Worm (Caenorhabditis elegans) whole organism, L3 larva: ENCODE measurements around the gene R10E4.9.

Experiments used
- R02D3.7 ChIP-seq: fragments of 150-350 bp; optimal IDR thresholded peaks from 2 replicates; lab custom pipeline; 2014; ENCODE audit warnings: missing biosample characterization, missing genetic modification characterization
- ZK546.5 ChIP-seq: sonication (generic microtip); optimal IDR thresholded peaks from 2 replicates; lab custom pipeline; 2017; ENCODE audit warnings: missing biosample characterization, missing genetic modification characterization
- ama-1 ChIP-seq: fragments of 150-350 bp; optimal IDR thresholded peaks from 2 replicates; lab custom pipeline; 2018
- ceh-28 ChIP-seq: fragments of 150-350 bp; optimal IDR thresholded peaks from 2 replicates; lab custom pipeline; 2014; ENCODE audit warnings: missing biosample characterization, missing genetic modification reagents, missing genetic modification characterization
- ceh-9 ChIP-seq: sonication (generic microtip); optimal IDR thresholded peaks from 2 replicates; lab custom pipeline; 2018; ENCODE audit warnings: missing biosample characterization, missing genetic modification characterization
- daf-12 ChIP-seq: fragments of 150-350 bp; optimal IDR thresholded peaks from 2 replicates; lab custom pipeline; 2014; ENCODE audit warnings: missing biosample characterization, missing genetic modification reagents, missing genetic modification characterization
- egl-5 ChIP-seq: fragments of 150-350 bp; optimal IDR thresholded peaks from 2 replicates; lab custom pipeline; 2017; ENCODE audit warnings: missing biosample characterization, missing genetic modification reagents, missing genetic modification characterization, inconsistent platforms
- elt-1 ChIP-seq: fragments of 150-350 bp; optimal IDR thresholded peaks from 2 replicates; lab custom pipeline; 2014; ENCODE audit warnings: missing biosample characterization, missing genetic modification characterization
- elt-2 ChIP-seq: sonication (generic microtip); optimal IDR thresholded peaks from 2 replicates; lab custom pipeline; 2016; ENCODE audit warnings: missing genetic modification reagents, mild to moderate bottlenecking, missing genetic modification characterization, missing compliant biosample characterization
- elt-3 ChIP-seq, 3 experiments: fragments of 150-350 bp in 1 of 3; sonication (generic microtip) in 2 of 3; optimal IDR thresholded peaks; 2 replicates in 2 of 3; 4 replicates in 1 of 3; lab custom pipeline; 2014 to 2017; ENCODE audit warnings: missing biosample characterization in 3 of 3, missing genetic modification characterization in 3 of 3
- eor-1 ChIP-seq, 2 experiments: fragments of 150-350 bp; optimal IDR thresholded peaks; 2 replicates each; lab custom pipeline; 2014 to 2018; ENCODE audit warnings: missing biosample characterization in 2 of 2, missing genetic modification characterization in 2 of 2
- fkh-10 ChIP-seq: sonication (generic microtip); optimal IDR thresholded peaks from 2 replicates; lab custom pipeline; 2017; ENCODE audit warnings: missing biosample characterization, missing genetic modification reagents, missing genetic modification characterization
- hmg-11 ChIP-seq: sonication (generic microtip); optimal IDR thresholded peaks from 2 replicates; lab custom pipeline; 2016; ENCODE audit warnings: missing genetic modification characterization, missing compliant biosample characterization
- jun-1 ChIP-seq: fragments of 150-350 bp; optimal IDR thresholded peaks from 2 replicates; lab custom pipeline; 2014; ENCODE audit warnings: missing biosample characterization, missing genetic modification reagents, missing genetic modification characterization
- lin-15B ChIP-seq: fragments of 150-350 bp; optimal IDR thresholded peaks from 2 replicates; lab custom pipeline; 2014; ENCODE audit warnings: missing biosample characterization, missing genetic modification characterization
- lin-39 ChIP-seq: fragments of 150-350 bp; optimal IDR thresholded peaks from 2 replicates; lab custom pipeline; 2018; ENCODE audit warnings: missing biosample characterization, missing genetic modification reagents, missing genetic modification characterization
- mml-1 ChIP-seq: fragments of 150-350 bp; sonication (generic microtip); optimal IDR thresholded peaks from 3 replicates; lab custom pipeline; 2014; ENCODE audit warnings: missing biosample characterization, missing genetic modification characterization
- nfya-1 ChIP-seq: sonication (generic microtip); optimal IDR thresholded peaks from 2 replicates; lab custom pipeline; 2017; ENCODE audit warnings: missing genetic modification characterization, mild to moderate bottlenecking, missing compliant biosample characterization, antibody characterized with exemption, moderate library complexity; ENCODE audit not compliant: insufficient read depth
- nhr-23 ChIP-seq: fragments of 150-350 bp; optimal IDR thresholded peaks from 2 replicates; lab custom pipeline; 2014; ENCODE audit warnings: missing biosample characterization, missing genetic modification reagents, missing genetic modification characterization
- nhr-25 ChIP-seq: sonication (generic microtip); optimal IDR thresholded peaks from 2 replicates; lab custom pipeline; 2017; ENCODE audit warnings: missing biosample characterization, missing genetic modification characterization
- nhr-43 ChIP-seq: sonication (generic microtip); optimal IDR thresholded peaks from 2 replicates; lab custom pipeline; 2016; ENCODE audit warnings: mild to moderate bottlenecking, missing genetic modification characterization, missing compliant biosample characterization; ENCODE audit not compliant: poor library complexity, severe bottlenecking
- nhr-67 ChIP-seq: fragments of 150-350 bp; optimal IDR thresholded peaks from 2 replicates; lab custom pipeline; 2014; ENCODE audit warnings: missing biosample characterization, missing genetic modification characterization
- nhr-76 ChIP-seq: fragments of 150-350 bp; sonication (generic microtip); optimal IDR thresholded peaks from 5 replicates; lab custom pipeline; 2014; ENCODE audit warnings: missing biosample characterization, missing genetic modification characterization
- nhr-77 ChIP-seq: fragments of 150-350 bp; optimal IDR thresholded peaks from 2 replicates; lab custom pipeline; 2014; ENCODE audit warnings: missing biosample characterization, missing genetic modification characterization
- pha-4 ChIP-seq: fragments of 150-350 bp; optimal IDR thresholded peaks from 2 replicates; lab custom pipeline; 2014; ENCODE audit warnings: missing biosample characterization, missing genetic modification reagents, missing genetic modification characterization
- pqm-1 ChIP-seq: fragments of 150-350 bp; optimal IDR thresholded peaks from 2 replicates; lab custom pipeline; 2017; ENCODE audit warnings: missing biosample characterization, missing genetic modification characterization, inconsistent platforms
- skn-1 ChIP-seq: fragments of 150-350 bp; optimal IDR thresholded peaks from 2 replicates; lab custom pipeline; 2014; ENCODE audit warnings: missing biosample characterization, missing genetic modification characterization
- snpc-4 ChIP-seq: fragments of 150-350 bp; optimal IDR thresholded peaks from 2 replicates; lab custom pipeline; 2014; ENCODE audit warnings: missing biosample characterization, missing genetic modification characterization
- tbx-2 ChIP-seq: sonication (generic microtip); optimal IDR thresholded peaks from 2 replicates; lab custom pipeline; 2016; ENCODE audit warnings: mild to moderate bottlenecking, missing genetic modification characterization, missing compliant biosample characterization
- ztf-11 ChIP-seq: fragments of 150-350 bp; optimal IDR thresholded peaks from 2 replicates; lab custom pipeline; 2014; ENCODE audit warnings: missing biosample characterization, missing genetic modification characterization
- ztf-4 ChIP-seq: fragments of 150-350 bp; optimal IDR thresholded peaks from 2 replicates; lab custom pipeline; 2014; ENCODE audit warnings: missing biosample characterization, missing genetic modification characterization

Gene R10E4.9

ce11 chrIII:4272864-4273263 is 29.3 kb downstream of the R10E4.9 start:
- TF ChIP-seq snpc-4 (no peak), mml-1 (peak; percentile 43)

ce11 chrIII:4271059-4271458 is 31.1 kb downstream of the R10E4.9 start:
- no peak for TF ChIP-seq egl-5 (tag; lab: Kevin White, UChicago)
- no peak for TF ChIP-seq lin-39 (tag; lab: Kevin White, UChicago)
- no peak for TF ChIP-seq ama-1 (lab: Kevin White, UChicago)
- TF ChIP-seq pha-4 (tag; lab: Kevin White, UChicago), result no peak
- TF ChIP-seq ztf-11 (tag; lab: Kevin White, UChicago), result no peak
- no peak for TF ChIP-seq skn-1
- no peak for TF ChIP-seq tbx-2
- no peak for TF ChIP-seq nhr-76
- no peak for TF ChIP-seq elt-3 (tag; optimal IDR thresholded peaks at IDR 0.05; lab: Kevin White, UChicago)

ce11 chrIII:4269220-4269935 is 32.8 kb downstream of the R10E4.9 start, which contains the start of the genes sftb-1 and R10E4.1:
Gene sftb-1 (minus strand): TSS chrIII:4269270.
Gene R10E4.1 (plus strand): TSS chrIII:4269743.
- no peak for TF ChIP-seq ama-1 (lab: Kevin White, UChicago)
- TF ChIP-seq eor-1 (tag; optimal IDR thresholded peaks at IDR 0.05; lab: Kevin White, UChicago), result no peak
- TF ChIP-seq ZK546.5 (tag; lab: Kevin White, UChicago), result no peak
- TF ChIP-seq daf-12, result no peak
- TF ChIP-seq snpc-4, result peak; percentile 81
- peak; percentile 69 for TF ChIP-seq pha-4 (tag; lab: Kevin White, UChicago)
- peak; percentile 37 for TF ChIP-seq jun-1
- peak; percentile 77 for TF ChIP-seq lin-39 (tag; lab: Kevin White, UChicago)
- TF ChIP-seq nhr-23 (tag; lab: Kevin White, UChicago), result peak; percentile 71
- TF ChIP-seq fkh-10 (GFP tag; lab: Kevin White, UChicago), result no peak
- peak; percentile 68 for TF ChIP-seq nhr-25
- TF ChIP-seq ceh-28 (tag; lab: Kevin White, UChicago), result peak; percentile 22
- peak; percentile 30 for TF ChIP-seq nhr-43 (tag; lab: Kevin White, UChicago)
- TF ChIP-seq hmg-11 (tag; lab: Kevin White, UChicago), result peak; percentile 41
- peak; percentile 30 for TF ChIP-seq elt-2 (tag; lab: Kevin White, UChicago)
- TF ChIP-seq lin-15B (tag; lab: Kevin White, UChicago), result peak; percentile 75
- no peak for TF ChIP-seq nhr-77 (tag; lab: Kevin White, UChicago)
- TF ChIP-seq elt-1 (tag; lab: Kevin White, UChicago), result no peak
- TF ChIP-seq R02D3.7, result peak; percentile 58
- TF ChIP-seq pqm-1 (tag; lab: Kevin White, UChicago), result peak; percentile 3
- TF ChIP-seq nfya-1, result peak; percentile 82
- TF ChIP-seq tbx-2, result peak; percentile 23
- TF ChIP-seq, all 47 proteins: peak for 15

- no peak for TF ChIP-seq ceh-9 (tag; lab: Kevin White, UChicago)
- TF ChIP-seq ztf-4 (tag; lab: Kevin White, UChicago), result no peak
Measured at ce11 chrIII:4265892-4266291, 36.3 kb downstream of the R10E4.9 start.

- TF ChIP-seq nhr-77 (tag; lab: Kevin White, UChicago) (no peak), lin-15B (tag; lab: Kevin White, UChicago) (no peak), R02D3.7 (no peak), eor-1 (tag; optimal IDR thresholded peaks at IDR 0.05; lab: Kevin White, UChicago) (no peak), nhr-67 (tag; lab: Kevin White, UChicago) (no peak)
Measured at ce11 chrIII:4263048-4263447, 39.1 kb downstream of the R10E4.9 start, which contains the start of gene T08A11.1. Gene T08A11.1 (minus strand): TSS chrIII:4263148.

- TF ChIP-seq mml-1, result no peak
Measured at ce11 chrIII:4257896-4258295, 44.3 kb downstream of the R10E4.9 start.
